Worm (Caenorhabditis elegans): Measurements from ENCODE around the gene srt-59.

ce11 chrIV:572487-572886 lies 29.0 kb downstream of the srt-59 start, which contains the start of gene gex-2:
- no peak for TF ChIP-seq nhr-25 (tag; optimal IDR thresholded peaks at IDR 0.05)
- no peak for TF ChIP-seq egl-5 (tag; optimal IDR thresholded peaks at IDR 0.05)
- no peak for TF ChIP-seq nhr-77 (tag; optimal IDR thresholded peaks at IDR 0.05)

Measured in whole organism, L3 larva.